Worm (Caenorhabditis elegans) whole organism, L1 larva: ENCODE results near the gene C06H2.2.

Experiments used
- C04F5.9 ChIP-seq: sonication (generic microtip); optimal IDR thresholded peaks from 2 replicates; lab custom pipeline; 2016; ENCODE audit warnings: missing genetic modification characterization, missing compliant biosample characterization
- C34B4.2 ChIP-seq: sonication (generic microtip); optimal IDR thresholded peaks from 2 replicates; lab custom pipeline; 2017; ENCODE audit warnings: mild to moderate bottlenecking, missing genetic modification characterization, missing compliant biosample characterization
- F16B12.6 ChIP-seq: fragments of 150-350 bp; optimal IDR thresholded peaks from 2 replicates; lab custom pipeline; 2014; ENCODE audit warnings: missing biosample characterization, missing genetic modification characterization
- Y116A8C.19 ChIP-seq: sonication (generic microtip); optimal IDR thresholded peaks from 2 replicates; lab custom pipeline; 2016; ENCODE audit warnings: missing compliant biosample characterization, missing genetic modification characterization, borderline replicate concordance
- alr-1 ChIP-seq: fragments of 200-800 bp; sonication (Bioruptor generic); optimal IDR thresholded peaks from 2 replicates; lab custom pipeline; 2018; ENCODE audit warnings: borderline replicate concordance, mild to moderate bottlenecking, missing genetic modification characterization, missing compliant biosample characterization
- blmp-1 ChIP-seq: fragments of 150-350 bp; optimal IDR thresholded peaks from 2 replicates; lab custom pipeline; 2014; ENCODE audit warnings: missing biosample characterization, missing genetic modification characterization
- ceh-63 ChIP-seq: fragments of 200-800 bp; sonication (Bioruptor generic); optimal IDR thresholded peaks from 2 replicates; lab custom pipeline; 2018; ENCODE audit warnings: mild to moderate bottlenecking, missing genetic modification characterization, missing compliant biosample characterization
- ceh-8 ChIP-seq: fragments of 200-800 bp; sonication (Bioruptor generic); optimal IDR thresholded peaks from 2 replicates; lab custom pipeline; 2018; ENCODE audit warnings: mild to moderate bottlenecking, missing genetic modification characterization, moderate library complexity, missing compliant biosample characterization
- ceh-82 ChIP-seq, 3 experiments: fragments of 150-350 bp in 1 of 3; sonication (generic microtip) in 2 of 3; optimal IDR thresholded peaks; 2 replicates each; lab custom pipeline; 2014 to 2017; ENCODE audit warnings: missing biosample characterization in 3 of 3, missing genetic modification characterization in 3 of 3
- ceh-88 ChIP-seq: fragments of 200-800 bp; sonication (Bioruptor generic); IDR thresholded peaks from 2 replicates; pipeline ENCODE4 v1.3.6; 2022; ENCODE audit warnings: missing genetic modification characterization, missing compliant biosample characterization
- ceh-90 ChIP-seq: sonication (generic microtip); optimal IDR thresholded peaks from 2 replicates; lab custom pipeline; 2016; ENCODE audit warnings: missing genetic modification characterization, missing compliant biosample characterization
- dpl-1 ChIP-seq, 3 experiments: fragments of 150-350 bp in 2 of 3; sonication (generic microtip) in 1 of 3; optimal IDR thresholded peaks; 2 replicates each; lab custom pipeline; 2014 to 2017; ENCODE audit warnings: missing biosample characterization in 3 of 3, missing genetic modification characterization in 3 of 3, missing genetic modification reagents in 3 of 3
- dsc-1 ChIP-seq: sonication (generic microtip); optimal IDR thresholded peaks from 2 replicates; lab custom pipeline; 2016; ENCODE audit warnings: mild to moderate bottlenecking, missing genetic modification characterization, missing compliant biosample characterization
- efl-1 ChIP-seq, 4 experiments: fragments of 150-350 bp; optimal IDR thresholded peaks in 3 of 4; peaks in 1 of 4; 1 replicate in 1 of 4; 2 replicates in 3 of 4; lab custom pipeline; 2014; ENCODE audit warnings: missing biosample characterization in 2 of 4, missing genetic modification characterization in 2 of 4, missing genetic modification reagents in 2 of 4
- efl-3 ChIP-seq: fragments of 200-800 bp; sonication (Bioruptor generic); optimal IDR thresholded peaks from 2 replicates; lab custom pipeline; 2018; ENCODE audit warnings: mild to moderate bottlenecking, missing genetic modification characterization, missing compliant biosample characterization
- egl-27 ChIP-seq, 2 experiments: fragments of 150-350 bp in 1 of 2; sonication (generic microtip); optimal IDR thresholded peaks; 3 replicates each; lab custom pipeline; 2017 to 2018; ENCODE audit warnings: missing biosample characterization in 2 of 2, missing genetic modification characterization in 2 of 2, missing genetic modification reagents in 2 of 2
- elt-2 ChIP-seq: sonication (generic microtip); optimal IDR thresholded peaks from 2 replicates; lab custom pipeline; 2016; ENCODE audit warnings: missing genetic modification characterization, mild to moderate bottlenecking, inconsistent platforms, missing compliant biosample characterization, missing genetic modification reagents
- fkh-8 ChIP-seq: sonication (generic microtip); optimal IDR thresholded peaks from 2 replicates; lab custom pipeline; 2016; ENCODE audit warnings: mild to moderate bottlenecking, missing genetic modification characterization, missing compliant biosample characterization
- fos-1 ChIP-seq: fragments of 150-350 bp; optimal IDR thresholded peaks from 2 replicates; lab custom pipeline; 2014; ENCODE audit warnings: missing biosample characterization, missing genetic modification characterization
- grh-1 ChIP-seq: fragments of 200-800 bp; sonication (Bioruptor generic); IDR thresholded peaks from 2 replicates; pipeline ENCODE4 v1.3.6; 2022; ENCODE audit warnings: missing genetic modification reagents, missing genetic modification characterization, missing compliant biosample characterization
- hpl-2 ChIP-seq: fragments of 150-350 bp; optimal IDR thresholded peaks from 2 replicates; lab custom pipeline; 2014; ENCODE audit warnings: missing biosample characterization, missing genetic modification reagents, missing genetic modification characterization
- isw-1 ChIP-seq: fragments of 200-800 bp; sonication (Bioruptor generic); IDR thresholded peaks from 2 replicates; pipeline ENCODE4 v1.3.6; 2022; ENCODE audit warnings: missing genetic modification characterization, missing compliant biosample characterization
- lin-13 ChIP-seq: fragments of 150-350 bp; optimal IDR thresholded peaks from 2 replicates; lab custom pipeline; 2014; ENCODE audit warnings: missing biosample characterization, missing genetic modification reagents, missing genetic modification characterization
- lin-15B ChIP-seq: fragments of 150-350 bp; sonication (generic microtip); optimal IDR thresholded peaks from 3 replicates; lab custom pipeline; 2014; ENCODE audit warnings: missing biosample characterization, missing genetic modification characterization
- lin-35 ChIP-seq, 2 experiments: fragments of 150-350 bp; optimal IDR thresholded peaks; 2 replicates each; lab custom pipeline; 2014; ENCODE audit warnings: missing biosample characterization in 2 of 2, missing genetic modification characterization in 2 of 2, missing genetic modification reagents in 2 of 2
- lin-39 ChIP-seq: fragments of 150-350 bp; optimal IDR thresholded peaks from 2 replicates; lab custom pipeline; 2014; ENCODE audit warnings: missing biosample characterization, missing genetic modification reagents, missing genetic modification characterization
- lir-3 ChIP-seq: sonication (generic microtip); optimal IDR thresholded peaks from 2 replicates; lab custom pipeline; 2016; ENCODE audit warnings: mild to moderate bottlenecking, missing genetic modification characterization, moderate library complexity, missing compliant biosample characterization; ENCODE audit not compliant: poor library complexity
- lsy-2 ChIP-seq, 2 experiments: fragments of 150-350 bp; optimal IDR thresholded peaks; 2 replicates each; lab custom pipeline; 2014; ENCODE audit warnings: missing biosample characterization in 2 of 2, missing genetic modification characterization in 2 of 2
- mab-9 ChIP-seq: fragments of 200-800 bp; sonication (Bioruptor generic); IDR thresholded peaks from 2 replicates; pipeline ENCODE4 v1.3.6; 2022; ENCODE audit warnings: missing genetic modification reagents, missing genetic modification characterization, missing compliant biosample characterization
- mef-2 ChIP-seq: fragments of 150-350 bp; optimal IDR thresholded peaks from 2 replicates; lab custom pipeline; 2014; ENCODE audit warnings: missing biosample characterization, missing genetic modification characterization
- nhr-11 ChIP-seq: fragments of 150-350 bp; optimal IDR thresholded peaks from 2 replicates; lab custom pipeline; 2014; ENCODE audit warnings: missing biosample characterization, missing genetic modification characterization
- nhr-12 ChIP-seq: sonication (generic microtip); optimal IDR thresholded peaks from 2 replicates; lab custom pipeline; 2017; ENCODE audit warnings: missing biosample characterization, missing genetic modification characterization
- nhr-19 ChIP-seq: fragments of 200-800 bp; sonication (Bioruptor generic); conservative IDR thresholded peaks from 2 replicates; pipeline ENCODE4 v1.3.6; 2022; ENCODE audit warnings: missing genetic modification characterization, missing compliant biosample characterization
- nhr-28 ChIP-seq: fragments of 150-350 bp; optimal IDR thresholded peaks from 2 replicates; lab custom pipeline; 2014; ENCODE audit warnings: missing biosample characterization, missing genetic modification characterization
- nhr-76 ChIP-seq: sonication (generic microtip); optimal IDR thresholded peaks from 2 replicates; lab custom pipeline; 2017; ENCODE audit warnings: missing biosample characterization, missing genetic modification characterization
- nhr-77 ChIP-seq: fragments of 150-350 bp; optimal IDR thresholded peaks from 2 replicates; lab custom pipeline; 2014; ENCODE audit warnings: missing biosample characterization, missing genetic modification characterization
- nhr-84 ChIP-seq: sonication (generic microtip); optimal IDR thresholded peaks from 2 replicates; lab custom pipeline; 2017; ENCODE audit warnings: missing biosample characterization, missing genetic modification characterization
- nhr-85 ChIP-seq: sonication (generic microtip); peaks from one replicate; lab custom pipeline; 2016; ENCODE audit warnings: missing genetic modification characterization, inconsistent platforms, missing compliant biosample characterization
- nhr-90 ChIP-seq: sonication (generic microtip); optimal IDR thresholded peaks from 2 replicates; lab custom pipeline; 2016; ENCODE audit warnings: mild to moderate bottlenecking, missing genetic modification characterization, missing compliant biosample characterization; ENCODE audit not compliant: poor library complexity
- pqm-1 ChIP-seq: sonication (generic microtip); optimal IDR thresholded peaks from 3 replicates; lab custom pipeline; 2017; ENCODE audit warnings: missing biosample characterization, missing genetic modification characterization
- rnt-1 ChIP-seq: sonication (generic microtip); optimal IDR thresholded peaks from 2 replicates; lab custom pipeline; 2016; ENCODE audit warnings: mild to moderate bottlenecking, missing genetic modification characterization, moderate library complexity, missing compliant biosample characterization
- skn-1 ChIP-seq: fragments of 150-350 bp; optimal IDR thresholded peaks from 2 replicates; lab custom pipeline; 2014; ENCODE audit warnings: missing biosample characterization, missing genetic modification characterization
- snpc-4 ChIP-seq: fragments of 150-350 bp; optimal IDR thresholded peaks from 2 replicates; lab custom pipeline; 2014; ENCODE audit warnings: missing biosample characterization, missing genetic modification characterization
- snu-23 ChIP-seq: sonication (generic microtip); optimal IDR thresholded peaks from 2 replicates; lab custom pipeline; 2016; ENCODE audit warnings: missing genetic modification characterization, missing compliant biosample characterization
- sup-37 ChIP-seq: fragments of 200-800 bp; sonication (Bioruptor generic); optimal IDR thresholded peaks from 2 replicates; lab custom pipeline; 2018; ENCODE audit warnings: mild to moderate bottlenecking, missing genetic modification characterization, missing compliant biosample characterization
- tlp-1 ChIP-seq: fragments of 150-350 bp; optimal IDR thresholded peaks from 2 replicates; lab custom pipeline; 2014; ENCODE audit warnings: missing biosample characterization, missing genetic modification characterization
- unc-130 ChIP-seq: fragments of 150-350 bp; optimal IDR thresholded peaks from 2 replicates; lab custom pipeline; 2017; ENCODE audit warnings: missing biosample characterization, missing genetic modification characterization, inconsistent platforms
- unc-30 ChIP-seq: sonication (generic microtip); optimal IDR thresholded peaks from 2 replicates; lab custom pipeline; 2017; ENCODE audit warnings: missing biosample characterization, missing genetic modification characterization
- unc-62 ChIP-seq: fragments of 150-350 bp; optimal IDR thresholded peaks from 2 replicates; lab custom pipeline; 2014; ENCODE audit warnings: missing biosample characterization, missing genetic modification reagents, missing genetic modification characterization
- unc-86 ChIP-seq: sonication (generic microtip); optimal IDR thresholded peaks from 2 replicates; lab custom pipeline; 2016; ENCODE audit warnings: missing genetic modification characterization, missing compliant biosample characterization

C06H2.2 gene

DNA sequence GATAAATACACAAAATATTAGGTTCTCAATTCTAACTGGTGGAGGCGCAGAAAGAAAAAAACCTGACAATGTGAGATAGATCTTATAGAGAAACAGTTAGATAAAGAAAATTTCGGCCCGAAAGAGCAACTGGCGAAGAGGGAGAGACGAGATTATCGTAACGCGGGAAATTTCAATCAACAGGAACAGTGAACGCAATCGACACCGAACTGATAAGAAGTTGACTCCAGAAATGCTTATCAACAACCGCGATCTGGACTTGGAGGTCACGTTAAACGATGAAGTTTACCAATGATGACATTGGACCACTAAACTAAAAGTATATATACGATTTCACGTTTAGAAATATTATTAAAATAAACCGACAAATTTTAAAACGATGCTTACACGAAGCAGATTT lies 48.6 kb upstream of the C06H2.2 start (continued):
- TF ChIP-seq dpl-1 (GFP tag; optimal IDR thresholded peaks at IDR 0.05; lab: Kevin White, UChicago), result peak in 1 of 3 experiments; percentile 3
- TF ChIP-seq fos-1, result no peak
- TF ChIP-seq nhr-90 (tag; lab: Kevin White, UChicago), result peak; percentile 27
- no peak for TF ChIP-seq efl-1 (optimal IDR thresholded peaks at IDR 0.05; lab: Kevin White, UChicago)
- peak in 1 of 2 experiments; percentile 76 for TF ChIP-seq efl-1 (GFP tag; optimal IDR thresholded peaks at IDR 0.05 in 1 of 2; lab: Kevin White, UChicago)
- no peak for TF ChIP-seq elt-2 (tag; lab: Kevin White, UChicago)
- no peak for TF ChIP-seq skn-1
- no peak for TF ChIP-seq lin-39 (tag; lab: Kevin White, UChicago)
- TF ChIP-seq tlp-1, result no peak
- TF ChIP-seq nhr-28 (tag; lab: Kevin White, UChicago), result no peak
- TF ChIP-seq ceh-88 (GFP tag; lab: Robert Waterston, UW), result no peak
- TF ChIP-seq ceh-63 (GFP tag; lab: Kevin White, UChicago), result no peak
- peak; percentile 37 for TF ChIP-seq lin-13 (GFP tag; lab: Kevin White, UChicago)
- TF ChIP-seq nhr-12 (tag; lab: Kevin White, UChicago), result no peak
- TF ChIP-seq alr-1 (tag; lab: Kevin White, UChicago), result no peak
- no peak for TF ChIP-seq blmp-1 (tag; lab: Kevin White, UChicago)
- peak; percentile 50 for TF ChIP-seq snu-23 (GFP tag; lab: Kevin White, UChicago)
- TF ChIP-seq lin-15B (tag; lab: Kevin White, UChicago), result no peak
- TF ChIP-seq nhr-19 (GFP tag; lab: Robert Waterston, UW), result no peak; the same call in 1 of the 2 replicates
- TF ChIP-seq pqm-1, result no peak
- TF ChIP-seq ceh-90 (tag; lab: Kevin White, UChicago), result no peak
- TF ChIP-seq isw-1 (GFP tag; lab: Robert Waterston, UW), result no peak
- TF ChIP-seq sup-37, result no peak

- TF ChIP-seq dsc-1 (no peak), unc-86 (tag; lab: Kevin White, UChicago) (peak; percentile 68), nhr-12 (tag; lab: Kevin White, UChicago) (no peak), rnt-1 (tag; lab: Kevin White, UChicago) (peak; percentile 18), unc-130 (tag; lab: Kevin White, UChicago) (no peak), fkh-8 (tag; lab: Kevin White, UChicago) (peak; percentile 87), C04F5.9 (tag; lab: Kevin White, UChicago) (no peak), fos-1 (peak; percentile 90), snu-23 (GFP tag; lab: Kevin White, UChicago) (peak; percentile 92), unc-30 (tag; lab: Kevin White, UChicago) (no peak), C34B4.2 (no peak), mab-9 (no peak), F16B12.6 (tag; lab: Kevin White, UChicago) (peak; percentile 13), mef-2 (tag; lab: Kevin White, UChicago) (no peak), unc-62 (GFP tag; lab: Kevin White, UChicago) (no peak), nhr-85 (tag; lab: Kevin White, UChicago) (peak; percentile 87), ceh-8 (GFP tag; lab: Kevin White, UChicago) (no peak), nhr-76 (tag; lab: Kevin White, UChicago) (no peak), lsy-2 (tag; optimal IDR thresholded peaks at IDR 0.05; lab: Kevin White, UChicago) (peak; percentile 61 to 74), Y116A8C.19 (tag; lab: Kevin White, UChicago) (no peak), snpc-4 (tag; lab: Kevin White, UChicago) (no peak), isw-1 (GFP tag; lab: Robert Waterston, UW) (peak; percentile 51), efl-3 (GFP tag; lab: Kevin White, UChicago) (no peak), grh-1 (GFP tag; lab: Robert Waterston, UW) (no peak), ceh-82 (tag; optimal IDR thresholded peaks at IDR 0.05; lab: Kevin White, UChicago) (peak; percentile 7 to 82 (median 24)), tlp-1 (no peak), egl-27 (tag; optimal IDR thresholded peaks at IDR 0.05; lab: Kevin White, UChicago) (no peak), nhr-77 (tag; lab: Kevin White, UChicago) (peak; percentile 47), ceh-88 (GFP tag; lab: Robert Waterston, UW) (no peak; the same call in 1 of the 2 replicates), lir-3 (tag; lab: Kevin White, UChicago) (peak; percentile 32), nhr-84 (tag; lab: Kevin White, UChicago) (no peak), lin-35 (GFP tag; optimal IDR thresholded peaks at IDR 0.05; lab: Kevin White, UChicago) (peak; percentile 91 to 92), nhr-11 (tag; lab: Kevin White, UChicago) (no peak), hpl-2 (GFP tag; lab: Kevin White, UChicago) (no peak)
Measured at ce11 chrV:11078104-11078724, 46.8 kb upstream of the C06H2.2 start, which contains the start of gene act-2. Gene act-2, minus strand, starts transcription at chrV:11078154.
